Fruit fly (Drosophila melanogaster) whole organism, adult: ENCODE data around the gene nmdyn-D7.

Source experiments
- CG7101 ChIP-seq: fragments of 200-800 bp; sonication (Bioruptor generic); optimal IDR thresholded peaks from 2 replicates; lab custom pipeline; 2018; ENCODE audit warnings: missing biosample characterization, mild to moderate bottlenecking, missing genetic modification characterization, moderate library complexity
- Crg-1 ChIP-seq: fragments of 200-800 bp; sonication (Bioruptor generic); optimal IDR thresholded peaks from 2 replicates; lab custom pipeline; 2016; ENCODE audit warnings: missing biosample characterization, missing genetic modification characterization
- Mnt ChIP-seq: fragments of 200-800 bp; sonication (Bioruptor generic); optimal IDR thresholded peaks from 2 replicates; lab custom pipeline; 2016; ENCODE audit warnings: missing biosample characterization, mild to moderate bottlenecking, missing genetic modification characterization
- pad ChIP-seq: fragments of 200-800 bp; sonication (Bioruptor generic); optimal IDR thresholded peaks from 3 replicates; lab custom pipeline; 2017; ENCODE audit warnings: missing biosample characterization, missing genetic modification characterization, mild to moderate bottlenecking, moderate library complexity, missing genetic modification reagents

DNA sequence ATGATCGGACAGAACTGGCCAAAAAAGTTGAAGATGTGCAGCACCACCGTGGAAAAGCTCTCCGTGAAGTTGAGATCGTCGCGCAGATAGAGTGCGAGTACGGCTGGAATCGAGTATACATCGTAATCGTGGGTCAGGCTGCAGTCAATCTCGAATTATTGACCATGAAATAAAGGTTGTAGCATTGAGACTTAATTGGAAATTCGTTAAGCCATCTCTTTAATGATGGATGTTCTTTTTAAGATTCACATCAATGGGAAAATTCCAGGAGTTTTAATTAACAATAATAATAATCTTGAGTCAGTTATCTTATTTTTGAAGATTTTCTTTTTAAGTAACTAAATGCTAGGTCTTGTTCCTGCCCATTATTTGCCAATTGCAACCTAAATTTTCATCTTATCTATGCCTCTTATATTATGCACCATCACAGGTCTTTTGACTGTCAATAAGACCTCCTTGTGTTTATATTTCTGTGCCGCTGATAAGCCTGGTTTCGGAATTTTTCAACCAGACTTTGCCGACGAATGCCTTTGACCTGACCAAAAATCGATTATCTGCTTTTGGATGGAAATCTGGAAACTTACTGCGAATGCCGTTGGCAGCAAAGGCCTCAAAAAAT, 3.4 kb downstream of the nmdyn-D7 start:
- no peak for TF ChIP-seq Mnt (GFP tag; lab: Kevin White, UChicago)
- no peak for TF ChIP-seq CG7101
- no peak for TF ChIP-seq Crg-1 (GFP tag; lab: Kevin White, UChicago)
- TF ChIP-seq pad (GFP tag; lab: Kevin White, UChicago): no peak
